Fruit fly (Drosophila melanogaster) S2 (cell line): ENCODE results near the gene CG9928.

Experiments used
- CG8478 ChIP-seq: fragments of >200 bp; optimal IDR thresholded peaks from 2 replicates; lab custom pipeline; 2018
- CTCF ChIP-seq, 2 experiments: fragments of >200 bp; optimal IDR thresholded peaks; 2 replicates each; lab custom pipeline; 2018

Gene CG9928

dm6 chr2L:13156349-13156748 is 13.6 kb upstream of the CG9928 start:
- no peak for TF ChIP-seq CG8478 (lab: Kevin White, UChicago)
- TF ChIP-seq CTCF (optimal IDR thresholded peaks at IDR 0.05; lab: Kevin White, UChicago), result no peak

- TF ChIP-seq CTCF (optimal IDR thresholded peaks at IDR 0.05; lab: Kevin White, UChicago) (no peak), CG8478 (lab: Kevin White, UChicago) (no peak)
Observed at dm6 chr2L:13154313-13154712, 11.6 kb upstream of the CG9928 start.

- TF ChIP-seq CG8478 (lab: Kevin White, UChicago) (no peak), CTCF (optimal IDR thresholded peaks at IDR 0.05; lab: Kevin White, UChicago) (no peak)
Observed at dm6 chr2L:13146254-13146653, 3.6 kb upstream of the CG9928 start.

dm6 chr2L:13145035-13145683 is 2.5 kb upstream of the CG9928 start:
- TF ChIP-seq CTCF (optimal IDR thresholded peaks at IDR 0.05; lab: Kevin White, UChicago) (no peak), CG8478 (lab: Kevin White, UChicago) (no peak)

- TF ChIP-seq CTCF (optimal IDR thresholded peaks at IDR 0.05; lab: Kevin White, UChicago), result no peak
- TF ChIP-seq CG8478 (lab: Kevin White, UChicago), result no peak
Observed at dm6 chr2L:13143522-13143921, 819 bp upstream of the CG9928 start, which contains the start of gene CG16978. CG16978 (minus strand) TSS chr2L:13143622.

- TF ChIP-seq CTCF (optimal IDR thresholded peaks at IDR 0.05; lab: Kevin White, UChicago), result no peak
Observed at dm6 chr2L:13140891-13141290, 1.8 kb downstream of the CG9928 start.

- TF ChIP-seq CG8478 (lab: Kevin White, UChicago) (no peak), CTCF (optimal IDR thresholded peaks at IDR 0.05; lab: Kevin White, UChicago) (no peak)
Observed at dm6 chr2L:13135929-13136328, 6.8 kb downstream of the CG9928 start.

dm6 chr2L:13130291-13130690 is 12.4 kb downstream of the CG9928 start, which contains the start of gene CG5122:
CG5122 (plus strand) TSS chr2L:13130591.
- TF ChIP-seq CG8478 (lab: Kevin White, UChicago) (no peak), CTCF (optimal IDR thresholded peaks at IDR 0.05; lab: Kevin White, UChicago) (no peak)

dm6 chr2L:13122526-13122925 is 20.2 kb downstream of the CG9928 start:
- TF ChIP-seq CG8478 (lab: Kevin White, UChicago), result no peak
- no peak for TF ChIP-seq CTCF (optimal IDR thresholded peaks at IDR 0.05; lab: Kevin White, UChicago)

dm6 chr2L:13119034-13119433 is 23.7 kb downstream of the CG9928 start, which contains the start of the genes CG44198 and CG43050:
CG44198 (minus strand) TSS chr2L:13119134.
CG43050 (plus strand) TSS chr2L:13119294.
- TF ChIP-seq CTCF (optimal IDR thresholded peaks at IDR 0.05; lab: Kevin White, UChicago) (no peak), CG8478 (lab: Kevin White, UChicago) (no peak)

dm6 chr2L:13116738-13117137 is 26.0 kb downstream of the CG9928 start:
- no peak for TF ChIP-seq CTCF (optimal IDR thresholded peaks at IDR 0.05; lab: Kevin White, UChicago)
- no peak for TF ChIP-seq CG8478 (lab: Kevin White, UChicago)

dm6 chr2L:13113580-13113979 is 29.1 kb downstream of the CG9928 start:
- TF ChIP-seq CG8478 (lab: Kevin White, UChicago) (no peak), CTCF (optimal IDR thresholded peaks at IDR 0.05; lab: Kevin White, UChicago) (no peak)

- TF ChIP-seq CTCF (optimal IDR thresholded peaks at IDR 0.05; lab: Kevin White, UChicago) (no peak), CG8478 (lab: Kevin White, UChicago) (no peak)
Observed at dm6 chr2L:13106507-13106906, 36.2 kb downstream of the CG9928 start, which contains the start of gene Ttc30. Ttc30 (plus strand) TSS chr2L:13106807.

dm6 chr2L:13104800-13105199 is 37.9 kb downstream of the CG9928 start:
- TF ChIP-seq CG8478 (lab: Kevin White, UChicago), result no peak
- TF ChIP-seq CTCF (optimal IDR thresholded peaks at IDR 0.05; lab: Kevin White, UChicago), result no peak

dm6 chr2L:13101477-13101876 is 41.2 kb downstream of the CG9928 start:
- TF ChIP-seq CTCF (optimal IDR thresholded peaks at IDR 0.05; lab: Kevin White, UChicago), result no peak
- no peak for TF ChIP-seq CG8478 (lab: Kevin White, UChicago)

dm6 chr2L:13098301-13098700 is 44.4 kb downstream of the CG9928 start:
- no peak for TF ChIP-seq CTCF (optimal IDR thresholded peaks at IDR 0.05; lab: Kevin White, UChicago)
- no peak for TF ChIP-seq CG8478 (lab: Kevin White, UChicago)
